Worm (Caenorhabditis elegans) whole organism, late embryonic: ENCODE measurements around the gene srh-245.

Experiments used
- K02D7.2 ChIP-seq: sonication (generic microtip); optimal IDR thresholded peaks from 2 replicates; lab custom pipeline; 2017; ENCODE audit warnings: mild to moderate bottlenecking, missing genetic modification characterization, missing compliant biosample characterization
- ama-1 ChIP-seq: fragments of 150-350 bp; optimal IDR thresholded peaks from 2 replicates; lab custom pipeline; 2014
- dve-1 ChIP-seq: sonication (generic microtip); optimal IDR thresholded peaks from 2 replicates; lab custom pipeline; 2017; ENCODE audit warnings: antibody characterized with exemption, mild to moderate bottlenecking, missing genetic modification characterization, missing compliant biosample characterization
- unc-42 ChIP-seq: sonication (generic microtip); optimal IDR thresholded peaks from 2 replicates; lab custom pipeline; 2016; ENCODE audit warnings: missing genotype, missing genetic modification characterization, missing compliant biosample characterization

srh-245 gene

ce11 chrV:608844-609243 is 46.9 kb downstream of the srh-245 start, which contains the start of gene srw-109:
Gene srw-109 (minus strand): TSS chrV:608944.
- TF ChIP-seq dve-1 (tag; lab: Kevin White, UChicago) (no peak), ama-1 (lab: Kevin White, UChicago) (no peak), K02D7.2 (tag; lab: Kevin White, UChicago) (no peak), unc-42 (tag; lab: Kevin White, UChicago) (no peak)
- TF ChIP-seq, all 69 proteins: peak for 0
